Fruit fly (Drosophila melanogaster) whole organism, embryonic: Measurements from ENCODE around the gene Ostgamma.

ENCODE experiments used
- ATbp ChIP-seq: fragments of 200-800 bp; sonication (Bioruptor generic); optimal IDR thresholded peaks from 2 replicates; lab custom pipeline; 2017; ENCODE audit warnings: missing biosample characterization, mild to moderate bottlenecking, missing genetic modification characterization, missing genetic modification reagents
- Abd-B ChIP-seq: fragments of 200-800 bp; sonication (Bioruptor generic); optimal IDR thresholded peaks from 2 replicates; lab custom pipeline; 2018; ENCODE audit warnings: missing biosample characterization, mild to moderate bottlenecking, missing genetic modification characterization, moderate library complexity
- Atf6 ChIP-seq: fragments of 200-800 bp; sonication (Bioruptor generic); IDR thresholded peaks from 2 replicates; pipeline ENCODE4 v1.3.6; 2022; ENCODE audit warnings: missing biosample characterization, missing genetic modification characterization
- B-H2 ChIP-seq: fragments of 200-800 bp; sonication (Bioruptor generic); optimal IDR thresholded peaks from 2 replicates; lab custom pipeline; 2018; ENCODE audit warnings: missing biosample characterization, mild to moderate bottlenecking, missing genetic modification characterization
- Bteb2 ChIP-seq: fragments of 200-800 bp; sonication (Bioruptor generic); optimal IDR thresholded peaks from 2 replicates; lab custom pipeline; 2016; ENCODE audit warnings: missing biosample characterization, missing genetic modification characterization
- CG11504 ChIP-seq: fragments of 200-800 bp; sonication (Bioruptor generic); optimal IDR thresholded peaks from 3 replicates; lab custom pipeline; 2019; ENCODE audit warnings: missing biosample characterization, mild to moderate bottlenecking, missing genetic modification characterization, moderate library complexity
- CG11695 ChIP-seq: fragments of 200-800 bp; sonication (Bioruptor generic); IDR thresholded peaks from 3 replicates; pipeline ENCODE4 v1.3.6; 2022; ENCODE audit warnings: missing biosample characterization, missing genetic modification characterization
- CG12659 ChIP-seq: fragments of 200-800 bp; sonication (Bioruptor generic); optimal IDR thresholded peaks from 3 replicates; lab custom pipeline; 2017; ENCODE audit warnings: mild to moderate bottlenecking, missing biosample characterization, missing genetic modification reagents, missing genetic modification characterization
- CG14014 ChIP-seq: fragments of 200-800 bp; sonication (Bioruptor generic); IDR thresholded peaks from 2 replicates; pipeline ENCODE4 v1.3.6; 2022; ENCODE audit warnings: missing biosample characterization, missing genetic modification characterization
- CG14965 ChIP-seq: fragments of 200-800 bp; sonication (Bioruptor generic); optimal IDR thresholded peaks from 2 replicates; lab custom pipeline; 2016; ENCODE audit warnings: missing biosample characterization, missing genetic modification characterization, borderline replicate concordance
- CG1603 ChIP-seq: fragments of 200-800 bp; sonication (Bioruptor generic); optimal IDR thresholded peaks from 2 replicates; lab custom pipeline; 2019; ENCODE audit warnings: missing biosample characterization, mild to moderate bottlenecking, missing genetic modification characterization, moderate library complexity
- CG18476 ChIP-seq: fragments of 200-800 bp; sonication (Bioruptor generic); optimal IDR thresholded peaks from 2 replicates; lab custom pipeline; 2016; ENCODE audit warnings: missing biosample characterization, mild to moderate bottlenecking, missing genetic modification characterization
- CG18599 ChIP-seq: fragments of 200-800 bp; sonication (Bioruptor generic); optimal IDR thresholded peaks from 3 replicates; lab custom pipeline; 2017; ENCODE audit warnings: missing biosample characterization, missing genetic modification characterization, mild to moderate bottlenecking, moderate library complexity, missing genetic modification reagents
- CG2678 ChIP-seq: fragments of 200-800 bp; sonication (Bioruptor generic); optimal IDR thresholded peaks from 3 replicates; lab custom pipeline; 2019; ENCODE audit warnings: missing biosample characterization, mild to moderate bottlenecking, missing genetic modification characterization, moderate library complexity
- CG3281 ChIP-seq: fragments of 200-800 bp; sonication (Bioruptor generic); optimal IDR thresholded peaks from 3 replicates; lab custom pipeline; 2017; ENCODE audit warnings: missing biosample characterization, mild to moderate bottlenecking, missing genetic modification characterization
- CG6272 ChIP-seq: fragments of 200-800 bp; sonication (Bioruptor generic); IDR thresholded peaks from 2 replicates; pipeline ENCODE4 v1.3.6; 2022; ENCODE audit warnings: missing biosample characterization, missing genetic modification characterization
- CG7556 ChIP-seq: fragments of 200-800 bp; sonication (Bioruptor generic); optimal IDR thresholded peaks from 2 replicates; lab custom pipeline; 2017; ENCODE audit warnings: missing biosample characterization, mild to moderate bottlenecking, missing genetic modification characterization
- CG7839 ChIP-seq: fragments of 200-800 bp; sonication (Bioruptor generic); optimal IDR thresholded peaks from 3 replicates; lab custom pipeline; 2018; ENCODE audit warnings: missing biosample characterization, mild to moderate bottlenecking, missing genetic modification characterization, moderate library complexity
- CG8765 ChIP-seq: fragments of 200-800 bp; sonication (Bioruptor generic); IDR thresholded peaks from 2 replicates; pipeline ENCODE4 v1.3.6; 2022; ENCODE audit warnings: missing biosample characterization, missing genetic modification characterization
- CG9727 ChIP-seq: fragments of 200-800 bp; sonication (Bioruptor generic); optimal IDR thresholded peaks from 3 replicates; lab custom pipeline; 2017; ENCODE audit warnings: missing biosample characterization, mild to moderate bottlenecking, missing genetic modification characterization
- CoRest ChIP-seq: fragments of 200-800 bp; sonication (Bioruptor generic); optimal IDR thresholded peaks from 3 replicates; lab custom pipeline; 2018; ENCODE audit warnings: missing biosample characterization, mild to moderate bottlenecking, missing genetic modification characterization, moderate library complexity
- Dbx ChIP-seq: fragments of 200-800 bp; sonication (Bioruptor generic); IDR thresholded peaks from 3 replicates; pipeline ENCODE4 v1.3.6; 2022; ENCODE audit warnings: missing biosample characterization, missing genetic modification characterization
- Ets65A ChIP-seq: fragments of 200-800 bp; sonication (Bioruptor generic); peaks from one replicate; lab custom pipeline; 2016; ENCODE audit warnings: missing biosample characterization, missing genetic modification characterization
- Fer1 ChIP-seq: fragments of 200-800 bp; sonication (Bioruptor generic); optimal IDR thresholded peaks from 2 replicates; lab custom pipeline; 2017; ENCODE audit warnings: missing biosample characterization, mild to moderate bottlenecking, missing genetic modification characterization
- Fer3 ChIP-seq: fragments of 200-800 bp; sonication (Bioruptor generic); optimal IDR thresholded peaks from 2 replicates; lab custom pipeline; 2018; ENCODE audit warnings: missing biosample characterization, mild to moderate bottlenecking, missing genetic modification characterization, moderate library complexity
- Hmr ChIP-seq: fragments of 200-800 bp; sonication (Bioruptor generic); optimal IDR thresholded peaks from 3 replicates; lab custom pipeline; 2017; ENCODE audit warnings: mild to moderate bottlenecking, missing biosample characterization, missing genetic modification reagents, missing genetic modification characterization
- Hr51 ChIP-seq, 2 experiments: fragments of 200-800 bp; sonication (Bioruptor generic); optimal IDR thresholded peaks; 2 replicates in 1 of 2; 3 replicates in 1 of 2; lab custom pipeline; 2016 to 2018; ENCODE audit warnings: missing biosample characterization in 2 of 2, missing genetic modification characterization in 2 of 2, mild to moderate bottlenecking in 1 of 2, moderate library complexity in 1 of 2
- Lhr ChIP-seq: fragments of 200-800 bp; sonication (Bioruptor generic); optimal IDR thresholded peaks from 3 replicates; lab custom pipeline; 2017; ENCODE audit warnings: mild to moderate bottlenecking, missing biosample characterization, missing genetic modification reagents, missing genetic modification characterization
- Med ChIP-seq: fragments of 200-800 bp; sonication (Bioruptor generic); peaks from one replicate; lab custom pipeline; 2016; ENCODE audit warnings: missing biosample characterization, missing genetic modification characterization, mild to moderate bottlenecking, inconsistent platforms, moderate library complexity
- Meics ChIP-seq: fragments of 200-800 bp; sonication (Bioruptor generic); optimal IDR thresholded peaks from 2 replicates; lab custom pipeline; 2017; ENCODE audit warnings: missing biosample characterization, mild to moderate bottlenecking, missing genetic modification characterization
- YL-1 ChIP-seq: fragments of 200-800 bp; sonication (Bioruptor generic); optimal IDR thresholded peaks from 3 replicates; lab custom pipeline; 2017; ENCODE audit warnings: missing biosample characterization, mild to moderate bottlenecking, missing genetic modification characterization
- abd-A ChIP-seq: fragments of 200-800 bp; sonication (Bioruptor generic); optimal IDR thresholded peaks from 3 replicates; lab custom pipeline; 2019; ENCODE audit warnings: missing biosample characterization, mild to moderate bottlenecking, missing genetic modification characterization, moderate library complexity
- croc ChIP-seq: fragments of 200-800 bp; sonication (Bioruptor generic); conservative IDR thresholded peaks from 3 replicates; pipeline ENCODE4 v1.3.6; 2022; ENCODE audit warnings: missing biosample characterization, missing genetic modification characterization
- cwo ChIP-seq: fragments of 200-800 bp; sonication (Bioruptor generic); optimal IDR thresholded peaks from 3 replicates; lab custom pipeline; 2017; ENCODE audit warnings: missing biosample characterization, missing genetic modification characterization, mild to moderate bottlenecking, moderate library complexity, missing genetic modification reagents
- dmrt99B ChIP-seq: fragments of 200-800 bp; sonication (Bioruptor generic); optimal IDR thresholded peaks from 2 replicates; lab custom pipeline; 2018; ENCODE audit warnings: missing biosample characterization, mild to moderate bottlenecking, missing genetic modification characterization, moderate library complexity
- fu2 ChIP-seq: fragments of 200-800 bp; sonication (Bioruptor generic); optimal IDR thresholded peaks from 2 replicates; lab custom pipeline; 2016; ENCODE audit warnings: missing biosample characterization, missing genetic modification characterization
- gem ChIP-seq: fragments of 200-800 bp; sonication (Bioruptor generic); optimal IDR thresholded peaks from 2 replicates; lab custom pipeline; 2019; ENCODE audit warnings: missing biosample characterization, mild to moderate bottlenecking, missing genetic modification characterization, moderate library complexity
- grau ChIP-seq: fragments of 200-800 bp; optimal IDR thresholded peaks from 3 replicates; lab custom pipeline; 2019; ENCODE audit warnings: missing biosample characterization, mild to moderate bottlenecking, missing genetic modification characterization, moderate library complexity
- grn ChIP-seq: fragments of 200-800 bp; sonication (Bioruptor generic); optimal IDR thresholded peaks from 3 replicates; lab custom pipeline; 2017; ENCODE audit warnings: missing biosample characterization, missing genetic modification characterization
- h ChIP-seq: fragments of >200 bp; optimal IDR thresholded peaks from 2 replicates; lab custom pipeline; 2017
- lab ChIP-seq: fragments of 200-800 bp; sonication (Bioruptor generic); optimal IDR thresholded peaks from 3 replicates; lab custom pipeline; 2017; ENCODE audit warnings: missing biosample characterization, missing genetic modification characterization, mild to moderate bottlenecking, moderate library complexity, missing genetic modification reagents
- nmo ChIP-seq: fragments of 200-800 bp; sonication (Bioruptor generic); optimal IDR thresholded peaks from 2 replicates; lab custom pipeline; 2018; ENCODE audit warnings: missing biosample characterization, mild to moderate bottlenecking, missing genetic modification characterization, moderate library complexity
- phol ChIP-seq: fragments of 200-800 bp; sonication (Bioruptor generic); optimal IDR thresholded peaks from 3 replicates; lab custom pipeline; 2018; ENCODE audit warnings: missing biosample characterization, mild to moderate bottlenecking, missing genetic modification characterization, moderate library complexity
- row ChIP-seq: fragments of 200-800 bp; sonication (Bioruptor generic); IDR thresholded peaks from 3 replicates; pipeline ENCODE4 v1.3.6; 2022; ENCODE audit warnings: missing biosample characterization, missing genetic modification characterization
- scrt ChIP-seq: fragments of 200-800 bp; sonication (Bioruptor generic); optimal IDR thresholded peaks from 2 replicates; lab custom pipeline; 2018; ENCODE audit warnings: missing biosample characterization, mild to moderate bottlenecking, missing genetic modification characterization, moderate library complexity
- slbo ChIP-seq: fragments of 200-800 bp; sonication (Bioruptor generic); IDR thresholded peaks from 2 replicates; pipeline ENCODE4 v1.3.6; 2022; ENCODE audit warnings: missing biosample characterization, missing genetic modification characterization

Gene Ostgamma

DNA sequence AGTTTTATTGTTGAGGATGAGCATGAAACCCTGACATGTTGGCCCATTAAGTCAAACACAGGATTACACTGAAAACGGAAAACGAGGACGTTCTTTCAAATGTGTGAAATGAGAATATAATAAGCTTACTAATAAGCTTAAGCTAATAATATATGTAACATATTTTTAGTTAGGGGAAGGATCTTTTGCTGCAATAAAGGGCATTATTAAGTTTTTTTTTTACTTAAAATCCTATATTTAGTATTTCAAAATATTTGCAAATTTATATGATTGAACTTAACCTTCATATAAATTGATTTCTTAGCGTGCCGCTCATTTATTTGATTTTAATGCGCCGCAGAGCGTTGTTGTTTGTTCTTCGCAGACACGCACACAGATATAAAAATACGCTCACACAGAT, 25.2 kb upstream of the Ostgamma start:
- peak; percentile 33 for TF ChIP-seq dmrt99B (tag; lab: Kevin White, UChicago)
- peak; percentile 29; the same call in 1 of the 2 replicates for TF ChIP-seq CG14014 (GFP tag; lab: Robert Waterston, UW)
- no peak for TF ChIP-seq Lhr (GFP tag; lab: Kevin White, UChicago)
- TF ChIP-seq CoRest (tag; lab: Kevin White, UChicago): peak; percentile 20
- TF ChIP-seq h (lab: Kevin White, UChicago): no peak
- peak; percentile 51 for TF ChIP-seq CG11504 (tag; lab: Kevin White, UChicago)
- TF ChIP-seq B-H2 (GFP tag; lab: Kevin White, UChicago): no peak
- TF ChIP-seq CG2678 (tag; lab: Kevin White, UChicago): peak; percentile 62
- TF ChIP-seq gem: peak; percentile 19
- TF ChIP-seq CG1603 (tag; lab: Kevin White, UChicago): no peak
- TF ChIP-seq CG14965: no peak
- TF ChIP-seq lab (GFP tag; lab: Kevin White, UChicago): peak; percentile 26
- TF ChIP-seq Med (GFP tag; lab: Kevin White, UChicago): peak; percentile 65
- TF ChIP-seq grn: no peak
- TF ChIP-seq CG7556 (GFP tag; lab: Kevin White, UChicago): peak; percentile 29
- peak; percentile 27 for TF ChIP-seq Ets65A (GFP tag; lab: Kevin White, UChicago)
- peak; percentile 8 for TF ChIP-seq grau
- 0 out of 3 replicates have a peak, but pooled peaks have one; percentile 31 for TF ChIP-seq CG11695 (GFP tag; lab: Robert Waterston, UW)
- peak; percentile 20 for TF ChIP-seq CG3281
- TF ChIP-seq CG12659 (GFP tag; lab: Kevin White, UChicago): peak; percentile 6
- TF ChIP-seq CG6272 (GFP tag; lab: Robert Waterston, UW): no peak
- TF ChIP-seq abd-A (tag; lab: Kevin White, UChicago): peak; percentile 7
- TF ChIP-seq YL-1 (GFP tag; lab: Kevin White, UChicago): no peak
- 0 out of 3 replicates have a peak, but pooled peaks have one; percentile 34 for TF ChIP-seq row (GFP tag; lab: Robert Waterston, UW)
- TF ChIP-seq Atf6: peak; percentile 31; the same call in 1 of the 2 replicates
- no peak for TF ChIP-seq nmo
- peak; percentile 44 for TF ChIP-seq Hmr (GFP tag; lab: Kevin White, UChicago)
- TF ChIP-seq Meics (GFP tag; lab: Kevin White, UChicago): peak; percentile 54
- TF ChIP-seq croc (GFP tag; lab: Robert Waterston, UW): no peak
- TF ChIP-seq ATbp (GFP tag; lab: Kevin White, UChicago): no peak
- peak; percentile 31; the same call in 1 of the 2 replicates for TF ChIP-seq slbo (GFP tag; lab: Robert Waterston, UW)
- TF ChIP-seq Hr51 (GFP tag; optimal IDR thresholded peaks at IDR 0.05; lab: Kevin White, UChicago): peak in 1 of 2 experiments; percentile 30
- TF ChIP-seq CG8765 (GFP tag; lab: Robert Waterston, UW): no peak
- peak; percentile 11 for TF ChIP-seq CG9727 (GFP tag; lab: Kevin White, UChicago)
- no peak for TF ChIP-seq Bteb2
- TF ChIP-seq Abd-B (GFP tag; lab: Kevin White, UChicago): peak; percentile 5
- TF ChIP-seq CG18599 (GFP tag; lab: Kevin White, UChicago): peak; percentile 58
- peak; percentile 18 for TF ChIP-seq scrt (GFP tag; lab: Kevin White, UChicago)
- TF ChIP-seq CG18476 (GFP tag; lab: Kevin White, UChicago): no peak
- TF ChIP-seq Dbx: 0 out of 3 replicates have a peak, but pooled peaks have one; percentile 5
- peak; percentile 32 for TF ChIP-seq CG7839
- TF ChIP-seq phol (tag; lab: Kevin White, UChicago): peak; percentile 4
- peak; percentile 15 for TF ChIP-seq Fer3 (tag; lab: Kevin White, UChicago)
- TF ChIP-seq cwo (GFP tag; lab: Kevin White, UChicago): peak; percentile 12
- peak; percentile 40 for TF ChIP-seq Fer1 (GFP tag; lab: Kevin White, UChicago)
- no peak for TF ChIP-seq fu2 (GFP tag; lab: Kevin White, UChicago)
